Worm (Caenorhabditis elegans): Measurements from ENCODE around the gene nspc-4.

nspc-4 gene

DNA sequence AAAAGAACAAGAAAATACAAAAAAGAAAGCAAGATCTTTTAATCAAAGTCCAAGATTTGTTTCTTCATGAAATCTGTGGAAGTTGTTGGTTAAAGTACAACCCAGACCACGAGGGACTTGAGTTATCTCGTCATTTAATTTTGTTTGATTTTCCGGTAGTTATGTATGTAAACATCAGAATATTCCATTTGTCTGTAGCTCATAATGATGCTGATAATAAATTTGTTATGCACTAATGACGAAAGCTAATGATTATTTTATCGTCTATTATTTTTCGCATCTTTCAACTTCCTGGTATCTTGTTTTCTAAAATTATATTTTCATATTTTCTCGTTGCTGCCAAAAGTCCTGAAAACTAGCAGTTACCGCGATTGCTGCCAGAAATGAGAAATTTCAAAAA lies 15.2 kb downstream of the nspc-4 start:
- TF ChIP-seq him-1 (tag; optimal IDR thresholded peaks at IDR 0.05) (no peak), dao-5 (tag; optimal IDR thresholded peaks at IDR 0.05) (no peak), W03F9.2 (tag; optimal IDR thresholded peaks at IDR 0.05) (no peak)

DNA sequence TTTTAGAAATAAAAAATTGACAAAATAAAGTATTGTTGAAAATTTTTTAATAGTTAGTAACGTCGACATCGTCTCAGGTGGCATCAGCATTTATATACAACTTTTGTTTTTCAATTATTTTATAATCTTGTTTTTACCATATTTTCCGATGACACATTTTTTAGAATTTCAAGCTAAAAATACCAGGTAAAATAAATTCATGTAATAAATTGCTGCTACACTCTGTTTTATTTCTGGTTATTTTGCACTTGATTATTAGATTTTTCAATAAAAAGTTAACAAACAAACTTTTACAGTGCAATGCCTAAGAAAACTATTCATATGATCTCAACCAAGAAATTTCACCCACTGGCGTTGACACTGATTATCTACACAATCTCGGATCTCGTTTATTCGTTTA lies 16.5 kb downstream of the nspc-4 start, which contains the start of gene C03G5.14:
Gene C03G5.14, plus strand, starts transcription at position 301 of the 400 bp plus-strand sequence.
- TF ChIP-seq him-1 (tag; optimal IDR thresholded peaks at IDR 0.05) (no peak), dao-5 (tag; optimal IDR thresholded peaks at IDR 0.05) (no peak), W03F9.2 (tag; optimal IDR thresholded peaks at IDR 0.05) (no peak)

DNA sequence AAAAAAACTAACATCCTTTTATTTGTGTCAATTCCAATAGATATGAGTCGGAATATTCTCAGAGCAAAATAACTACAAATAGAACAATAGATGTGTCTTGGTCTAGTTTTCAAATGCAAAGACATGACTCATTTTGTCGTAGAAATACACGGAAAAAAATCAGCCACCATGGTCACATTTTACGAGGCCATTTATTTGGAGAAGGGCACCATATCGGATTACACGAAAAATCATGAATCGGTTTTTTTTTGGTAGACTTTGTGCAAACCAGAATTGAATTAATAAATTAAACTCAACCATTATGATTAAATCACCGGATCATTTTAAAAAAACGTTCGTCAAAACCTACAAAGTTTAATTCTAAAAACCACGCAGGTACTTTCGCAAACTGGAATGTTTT lies 17.8 kb downstream of the nspc-4 start, which contains the start of gene H03E18.2:
Gene H03E18.2, minus strand, starts transcription at position 101 of the 400 bp plus-strand sequence.
- TF ChIP-seq W03F9.2 (tag; optimal IDR thresholded peaks at IDR 0.05) (no peak), him-1 (tag; optimal IDR thresholded peaks at IDR 0.05) (no peak), dao-5 (tag; optimal IDR thresholded peaks at IDR 0.05) (no peak)

DNA sequence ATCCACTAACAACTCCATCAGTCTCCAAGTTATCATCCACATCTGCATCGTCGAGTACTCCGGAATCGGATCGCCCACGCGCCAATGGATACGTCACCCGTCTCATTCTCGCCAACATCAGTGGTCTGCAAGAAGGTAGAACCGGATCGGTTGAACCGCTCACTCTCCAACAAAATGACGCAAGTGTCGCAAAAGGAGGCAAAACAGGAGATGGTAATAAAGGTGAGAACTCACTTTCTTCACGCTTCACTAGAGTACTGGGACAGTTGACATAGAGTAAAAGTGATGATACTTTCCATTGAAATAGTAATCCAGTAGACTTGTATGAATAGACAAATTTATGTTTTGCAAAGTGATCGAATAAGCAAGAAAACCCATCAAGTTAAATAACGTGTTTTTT lies 29.1 kb downstream of the nspc-4 start:
- TF ChIP-seq dao-5 (tag; optimal IDR thresholded peaks at IDR 0.05) (no peak), W03F9.2 (tag; optimal IDR thresholded peaks at IDR 0.05) (no peak), him-1 (tag; optimal IDR thresholded peaks at IDR 0.05) (no peak)

DNA sequence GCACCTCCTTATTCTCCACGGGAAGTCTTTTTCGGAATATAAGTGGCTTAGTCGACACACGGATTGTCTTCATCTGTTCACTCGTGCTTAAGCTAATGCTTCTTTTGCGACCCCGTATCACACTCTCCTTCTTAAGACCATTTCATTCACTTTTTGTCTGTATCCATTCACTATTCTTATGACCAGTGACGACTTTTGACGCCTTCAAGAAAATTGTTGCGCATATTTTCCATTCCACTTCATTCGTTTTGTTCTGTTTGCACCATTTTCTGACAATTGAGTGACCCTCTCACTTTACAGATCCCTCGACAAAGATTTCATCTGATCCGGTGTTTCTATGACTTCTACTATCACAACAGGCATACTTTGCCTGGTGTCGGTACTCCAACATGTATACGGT lies 30.6 kb downstream of the nspc-4 start, which contains the start of gene H03E18.1:
Gene H03E18.1, plus strand, starts transcription at position 301 of the 400 bp plus-strand sequence.
- TF ChIP-seq dao-5 (tag; optimal IDR thresholded peaks at IDR 0.05) (no peak), W03F9.2 (tag; optimal IDR thresholded peaks at IDR 0.05) (no peak), him-1 (tag; optimal IDR thresholded peaks at IDR 0.05) (no peak)

DNA sequence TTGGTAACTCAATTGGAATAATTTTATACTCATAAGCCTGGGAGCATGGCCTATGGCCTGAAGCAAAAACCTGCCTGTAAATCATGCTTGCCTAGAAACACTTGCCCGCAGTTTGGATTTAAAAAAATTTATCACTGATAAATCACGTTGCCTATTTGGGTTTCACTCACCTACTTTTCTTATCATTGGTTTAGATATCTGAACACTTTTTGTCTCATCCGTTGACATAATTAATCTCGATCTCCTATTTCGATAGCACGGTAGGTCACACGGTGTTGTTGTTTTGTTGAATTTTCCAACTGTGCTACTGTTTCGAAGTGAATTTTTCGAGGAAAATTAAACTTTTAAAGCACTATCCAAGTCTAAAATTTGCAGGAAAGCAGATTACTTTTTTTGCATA lies 31.1 kb downstream of the nspc-4 start:
- TF ChIP-seq W03F9.2 (tag; optimal IDR thresholded peaks at IDR 0.05): no peak
- no peak for TF ChIP-seq him-1 (tag; optimal IDR thresholded peaks at IDR 0.05)
- TF ChIP-seq dao-5 (tag; optimal IDR thresholded peaks at IDR 0.05): no peak

DNA sequence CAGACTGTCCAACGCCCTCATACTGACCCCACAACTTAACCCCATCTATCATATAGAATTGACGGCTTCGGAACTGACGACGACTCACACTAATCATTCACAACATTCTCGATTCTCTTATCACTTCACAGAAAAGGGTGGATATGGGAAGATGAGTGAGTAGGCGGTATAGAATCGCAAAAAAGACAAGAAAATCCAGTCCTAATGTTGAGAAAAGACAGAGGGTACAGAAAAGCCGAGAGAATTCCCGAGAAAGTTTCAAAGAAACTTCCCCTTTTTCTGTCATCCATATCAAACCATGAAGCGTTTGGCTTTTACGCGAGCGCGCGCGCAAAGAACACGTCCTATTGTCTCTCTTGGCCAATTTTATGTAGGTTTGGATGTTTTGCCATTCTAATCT lies 34.0 kb downstream of the nspc-4 start:
- TF ChIP-seq him-1 (tag; optimal IDR thresholded peaks at IDR 0.05): no peak
- no peak for TF ChIP-seq W03F9.2 (tag; optimal IDR thresholded peaks at IDR 0.05)
- TF ChIP-seq dao-5 (tag; optimal IDR thresholded peaks at IDR 0.05): no peak

DNA sequence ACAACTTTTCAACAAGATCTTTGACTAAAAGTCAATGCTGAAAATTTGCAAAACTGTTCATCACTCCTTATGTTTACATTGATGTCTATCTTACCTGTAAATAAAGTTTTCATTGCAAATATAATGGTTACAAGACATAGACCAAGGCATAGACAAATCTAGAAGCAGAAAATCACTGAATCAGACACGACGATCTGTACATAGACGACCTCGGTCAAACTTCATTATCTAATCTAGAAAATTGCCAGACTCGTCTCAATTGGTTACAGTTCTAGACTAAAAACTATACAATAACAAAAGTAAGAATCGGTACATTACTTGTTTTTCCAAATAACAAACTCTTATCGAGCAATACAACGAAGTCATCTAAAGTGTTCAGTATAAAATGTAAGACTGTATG lies 37.2 kb downstream of the nspc-4 start, which contains the start of gene grd-4:
Gene grd-4, plus strand, starts transcription at position 301 of the 400 bp plus-strand sequence.
- TF ChIP-seq W03F9.2 (tag; optimal IDR thresholded peaks at IDR 0.05) (no peak), dao-5 (tag; optimal IDR thresholded peaks at IDR 0.05) (no peak), him-1 (tag; optimal IDR thresholded peaks at IDR 0.05) (no peak)

DNA sequence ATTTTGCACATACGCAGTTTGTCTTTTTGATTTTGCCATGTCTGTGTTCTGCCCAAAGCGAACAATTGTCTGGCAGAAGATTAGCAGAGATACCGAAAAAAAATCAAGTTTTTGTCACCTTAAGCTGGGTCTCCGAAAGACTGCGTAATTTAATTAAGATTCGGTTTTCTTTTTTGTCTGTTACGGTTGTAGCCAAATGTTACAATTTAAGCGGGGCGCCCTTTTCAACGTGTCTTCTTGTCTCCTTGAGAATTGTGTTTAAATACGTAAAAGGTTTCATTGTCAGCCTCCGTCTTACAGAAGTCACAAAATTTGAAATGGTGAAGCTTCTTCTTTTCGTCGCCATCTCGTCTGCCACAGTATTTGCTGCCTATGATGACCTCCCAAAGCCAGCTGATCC lies 38.4 kb downstream of the nspc-4 start, which contains the start of gene grd-14:
Gene grd-14, plus strand, starts transcription at position 301 of the 400 bp plus-strand sequence.
- TF ChIP-seq W03F9.2 (tag; optimal IDR thresholded peaks at IDR 0.05) (no peak), him-1 (tag; optimal IDR thresholded peaks at IDR 0.05) (no peak), dao-5 (tag; optimal IDR thresholded peaks at IDR 0.05) (no peak)

DNA sequence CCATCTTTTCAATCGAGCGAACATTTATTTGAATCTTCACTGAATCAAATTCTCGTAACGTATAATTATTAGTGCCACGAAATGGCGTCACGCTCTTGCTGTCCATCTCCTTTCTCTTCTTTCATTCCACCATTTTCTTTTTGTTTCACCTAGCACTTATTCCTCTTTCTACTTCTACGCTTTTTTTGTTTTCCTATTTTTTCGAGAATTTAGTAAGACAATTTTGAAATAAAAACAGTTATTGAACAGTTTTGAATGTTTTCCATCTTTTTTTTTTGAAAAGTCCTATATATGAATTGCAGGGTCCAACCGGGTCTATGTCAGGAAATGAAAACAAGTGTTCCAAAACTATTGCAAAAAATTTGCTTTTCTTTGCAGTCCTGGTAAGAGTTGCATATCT lies 43.2 kb downstream of the nspc-4 start, which contains the start of gene T01B10.5:
Gene T01B10.5, plus strand, starts transcription at position 301 of the 400 bp plus-strand sequence.
- TF ChIP-seq W03F9.2 (tag; optimal IDR thresholded peaks at IDR 0.05) (no peak), dao-5 (tag; optimal IDR thresholded peaks at IDR 0.05) (no peak), him-1 (tag; optimal IDR thresholded peaks at IDR 0.05) (no peak)

DNA sequence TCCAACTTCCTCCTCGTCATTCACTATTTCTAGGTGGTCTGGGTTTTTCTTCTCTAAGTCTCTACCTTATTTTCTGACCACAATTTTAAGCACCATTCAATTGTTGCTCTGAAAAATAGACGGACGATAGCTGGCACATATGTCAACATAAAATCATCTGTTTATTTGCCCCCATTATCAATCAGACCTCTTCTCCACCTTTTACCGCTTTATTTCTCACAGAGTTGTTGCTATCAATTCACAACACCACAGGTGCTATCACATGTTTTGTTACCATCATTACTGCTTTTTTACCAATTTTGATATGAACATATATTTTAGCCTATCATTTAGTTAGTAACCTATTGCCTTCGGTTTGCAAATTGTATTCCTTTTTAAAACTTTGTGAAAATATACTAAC lies 45.4 kb downstream of the nspc-4 start:
- TF ChIP-seq W03F9.2 (tag; optimal IDR thresholded peaks at IDR 0.05) (no peak), dao-5 (tag; optimal IDR thresholded peaks at IDR 0.05) (no peak), him-1 (tag; optimal IDR thresholded peaks at IDR 0.05) (no peak)

DNA sequence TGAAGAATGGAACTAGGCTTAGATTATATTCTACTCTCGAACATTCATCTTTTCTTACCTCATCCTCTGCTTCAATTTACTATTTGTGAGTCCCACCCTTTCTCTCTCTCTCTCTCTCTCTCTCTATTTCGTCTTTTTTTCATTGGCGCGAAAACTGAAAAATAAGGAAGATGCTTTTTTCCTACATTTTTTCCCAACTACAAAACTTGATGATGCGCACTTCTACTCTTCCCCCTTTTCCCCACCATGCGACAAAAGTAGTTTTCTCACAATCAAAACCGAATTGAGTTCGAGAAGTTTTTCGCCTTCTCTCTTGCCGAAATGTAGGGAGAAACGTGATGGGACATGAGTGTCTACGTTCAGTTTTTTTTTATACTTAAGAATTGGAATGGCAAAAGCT lies 48.3 kb downstream of the nspc-4 start:
- TF ChIP-seq W03F9.2 (tag; optimal IDR thresholded peaks at IDR 0.05) (no peak), him-1 (tag; optimal IDR thresholded peaks at IDR 0.05) (no peak), dao-5 (tag; optimal IDR thresholded peaks at IDR 0.05) (no peak)

DNA sequence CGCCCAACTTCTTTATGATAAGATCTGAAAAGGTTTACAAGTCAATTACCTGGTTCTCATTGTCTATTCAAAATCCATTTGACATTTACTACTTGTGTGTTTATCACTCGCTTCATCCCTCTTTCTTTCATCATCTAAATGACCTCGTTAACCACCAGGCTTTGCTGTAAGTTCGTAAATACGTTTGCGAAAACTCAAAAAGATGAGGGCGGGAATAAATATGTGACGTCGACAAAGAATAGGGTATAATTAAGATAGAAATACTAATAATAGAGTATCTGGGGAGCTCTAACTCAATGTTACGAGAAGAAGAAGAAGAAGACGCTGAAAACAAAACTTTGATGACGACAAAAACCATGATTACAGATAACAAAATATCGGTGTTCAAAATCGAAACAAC lies 48.7 kb downstream of the nspc-4 start:
- TF ChIP-seq W03F9.2 (tag; optimal IDR thresholded peaks at IDR 0.05) (no peak), him-1 (tag; optimal IDR thresholded peaks at IDR 0.05) (no peak), dao-5 (tag; optimal IDR thresholded peaks at IDR 0.05) (no peak)
